Fruit fly (Drosophila melanogaster): ENCODE measurements around the gene Ugt36E1.

Gene Ugt36E1

DNA sequence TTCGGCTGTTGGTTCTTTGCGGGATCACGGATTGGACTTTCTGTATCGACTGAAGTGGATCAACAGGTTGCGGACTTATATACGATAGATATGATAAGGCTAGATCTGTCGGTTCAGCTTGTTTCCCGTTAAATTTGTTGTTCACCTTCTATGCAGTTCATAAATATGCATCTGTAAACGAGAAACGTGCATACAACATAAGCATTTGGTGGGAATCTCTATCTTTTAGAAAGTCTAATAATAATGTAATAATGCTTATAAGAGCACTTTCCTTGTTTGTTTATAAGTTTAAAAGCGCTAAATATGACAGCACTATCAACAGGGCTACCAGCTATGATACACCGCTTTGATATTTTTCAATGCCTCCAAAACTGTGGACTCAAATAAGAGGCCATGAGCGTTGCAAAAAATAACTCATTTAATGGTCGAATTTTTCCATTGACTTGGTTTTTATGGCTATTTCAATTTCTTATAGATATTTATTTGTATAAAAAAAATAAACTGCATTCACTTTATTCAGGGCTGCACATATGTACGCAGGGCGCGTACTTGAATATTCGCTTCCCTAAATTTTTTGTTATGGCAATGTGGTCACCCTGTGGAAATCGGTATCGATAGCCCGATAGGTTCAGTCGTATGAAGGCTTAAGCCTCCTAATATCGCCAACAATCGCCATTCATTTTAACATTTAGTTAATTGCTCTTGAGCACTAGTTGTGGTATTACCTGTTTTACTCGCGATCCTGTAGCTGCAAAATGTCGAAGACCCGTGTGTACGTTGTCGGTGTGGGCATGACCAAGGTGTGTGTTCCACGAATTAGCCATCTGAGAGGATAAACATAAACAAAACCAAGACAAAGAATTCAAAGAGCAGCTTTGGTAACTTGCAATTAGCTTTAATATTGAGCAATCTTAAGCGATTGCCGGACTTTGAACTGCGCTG, 4.3 kb downstream of the Ugt36E1 start, which contains the start of the genes CG17597 and ScpX (continued):
- TF ChIP-seq dmrt99B (tag; optimal IDR thresholded peaks at IDR 0.05) (peak; percentile 50), CG10979 (tag; optimal IDR thresholded peaks at IDR 0.05) (peak; percentile 39), HmgZ (tag; optimal IDR thresholded peaks at IDR 0.05) (peak; percentile 61), NK7.1 (GFP tag; optimal IDR thresholded peaks at IDR 0.05) (no peak), CG10209 (GFP tag; optimal IDR thresholded peaks at IDR 0.05) (peak; percentile 22), mirr (GFP tag; optimal IDR thresholded peaks at IDR 0.05) (no peak), CG6175 (GFP tag; IDR thresholded peaks at IDR 0.05) (no peak), eyg (GFP tag; optimal IDR thresholded peaks at IDR 0.05) (peak; percentile 38), fd3F (GFP tag; optimal IDR thresholded peaks at IDR 0.05) (peak; percentile 34), CG17568 (GFP tag; optimal IDR thresholded peaks at IDR 0.05) (peak; percentile 20), Eip74EF (GFP tag; optimal IDR thresholded peaks at IDR 0.05) (no peak), CG8478 (optimal IDR thresholded peaks at IDR 0.05) (no peak), Trl (optimal IDR thresholded peaks at IDR 0.05) (no peak), Trl (GFP tag; optimal IDR thresholded peaks at IDR 0.05) (peak; percentile 61), Scr (GFP tag; IDR thresholded peaks at IDR 0.05; ENCODE audit: partially characterized antibody) (peak; percentile 76), CG17802 (tag; optimal IDR thresholded peaks at IDR 0.05) (peak; percentile 48), Abd-B (GFP tag; optimal IDR thresholded peaks at IDR 0.05) (peak; percentile 69), MTF-1 (GFP tag; optimal IDR thresholded peaks at IDR 0.05; ENCODE audit: borderline replicate concordance) (no peak), CG12391 (tag; optimal IDR thresholded peaks at IDR 0.05) (peak; percentile 80), CG4424 (GFP tag; optimal IDR thresholded peaks at IDR 0.05) (peak; percentile 71), CG4360 (GFP tag; IDR thresholded peaks at IDR 0.05) (no peak), danr (GFP tag; IDR thresholded peaks at IDR 0.05) (0 out of 2 replicates have a peak, but pooled peaks have one; percentile 36), Usf (GFP tag; optimal IDR thresholded peaks at IDR 0.05) (peak; percentile 24), vfl (GFP tag; optimal IDR thresholded peaks at IDR 0.05) (peak; percentile 66), cwo (GFP tag; optimal IDR thresholded peaks at IDR 0.05) (peak; percentile 52), CG15479 (GFP tag; optimal IDR thresholded peaks at IDR 0.05) (no peak), CG17186 (GFP tag; optimal IDR thresholded peaks at IDR 0.05) (peak; percentile 89), ab (GFP tag; optimal IDR thresholded peaks at IDR 0.05) (peak; percentile 24), gsb (GFP tag; IDR thresholded peaks at IDR 0.05) (no peak), HmgD (GFP tag; optimal IDR thresholded peaks at IDR 0.05) (peak; percentile 21), lola (GFP tag; optimal IDR thresholded peaks at IDR 0.05) (peak in 1 of 3 experiments; percentile 71), nerfin-2 (GFP tag; IDR thresholded peaks at IDR 0.05; ENCODE audit: partially characterized antibody) (peak; percentile 82), vvl (GFP tag; IDR thresholded peaks at IDR 0.05) (peak; percentile 32; the same call in 1 of the 2 replicates), aop (GFP tag; IDR thresholded peaks at IDR 0.05) (no peak), CG31388 (GFP tag; optimal IDR thresholded peaks at IDR 0.05) (peak; percentile 19), CG4707 (GFP tag; optimal IDR thresholded peaks at IDR 0.05) (no peak), CG12219 (GFP tag; optimal IDR thresholded peaks at IDR 0.05) (peak; percentile 50), CG10431 (GFP tag; optimal IDR thresholded peaks at IDR 0.05) (no peak), CG9215 (GFP tag; IDR thresholded peaks at IDR 0.05) (peak; percentile 64), chif (GFP tag; optimal IDR thresholded peaks at IDR 0.05) (peak; percentile 22 to 75), CG5953 (GFP tag; IDR thresholded peaks at IDR 0.05) (no peak), HHEX (GFP tag; optimal IDR thresholded peaks at IDR 0.05) (peak; percentile 39), lab (GFP tag; optimal IDR thresholded peaks at IDR 0.05) (peak; percentile 75), CrebB (tag; optimal IDR thresholded peaks at IDR 0.05) (peak; percentile 16), Side (GFP tag; optimal IDR thresholded peaks at IDR 0.05) (peak; percentile 34), CG18764 (GFP tag; optimal IDR thresholded peaks at IDR 0.05) (peak; percentile 38), gem (tag; optimal IDR thresholded peaks at IDR 0.05) (peak; percentile 79)
